Worm (Caenorhabditis elegans): ENCODE data around the gene snx-17.

DNA sequence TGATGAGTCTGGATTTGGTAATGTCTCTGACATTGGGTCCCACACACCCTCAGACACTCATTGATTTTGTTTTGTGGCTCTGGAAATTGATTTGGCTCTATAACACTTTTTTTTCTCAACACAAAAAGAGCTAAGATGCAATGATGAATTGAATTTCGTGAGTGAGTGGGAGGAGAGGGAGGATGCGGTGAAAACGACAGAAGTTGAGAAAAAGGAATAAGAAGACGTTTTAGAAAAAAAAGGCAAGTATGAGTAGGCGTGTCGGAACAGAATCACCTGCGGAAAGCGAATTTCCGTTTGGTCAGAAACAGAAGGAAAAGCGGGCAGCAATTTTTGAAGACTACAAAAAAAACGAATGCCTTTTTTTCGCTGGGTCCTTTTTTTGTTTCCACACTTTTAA, 33.6 kb upstream of the snx-17 start:
- TF ChIP-seq skn-1 (tag; optimal IDR thresholded peaks at IDR 0.05) = no peak
- no peak for TF ChIP-seq elt-3 (tag; optimal IDR thresholded peaks at IDR 0.05)
- no peak for TF ChIP-seq pha-4 (tag; optimal IDR thresholded peaks at IDR 0.05)
- TF ChIP-seq ztf-4 (tag; optimal IDR thresholded peaks at IDR 0.05) = no peak
- TF ChIP-seq unc-39 (tag; optimal IDR thresholded peaks at IDR 0.05) = no peak
- no peak for TF ChIP-seq lin-39 (tag; optimal IDR thresholded peaks at IDR 0.05)
- TF ChIP-seq nhr-237 (tag; optimal IDR thresholded peaks at IDR 0.05) = no peak
- no peak for TF ChIP-seq fos-1 (tag; optimal IDR thresholded peaks at IDR 0.05)
- TF ChIP-seq nhr-76 (tag; optimal IDR thresholded peaks at IDR 0.05) = no peak
- no peak for TF ChIP-seq pqm-1 (tag; optimal IDR thresholded peaks at IDR 0.05)

Data from whole organism, L3 larva.